Fruit fly (Drosophila melanogaster) whole organism, adult: ENCODE data around the gene Gr85a.
A peak's percentile ranks its signal among the peaks of the same experiment; 100 is the strongest.

ENCODE experiments used
- CG11617 ChIP-seq: fragments of 200-800 bp; sonication (Bioruptor generic); optimal IDR thresholded peaks from 2 replicates; lab custom pipeline; 2017; ENCODE audit warnings: mild to moderate bottlenecking, missing biosample characterization, missing genetic modification reagents, missing genetic modification characterization
- CG12768 ChIP-seq: fragments of 200-800 bp; sonication (Bioruptor generic); optimal IDR thresholded peaks from 2 replicates; lab custom pipeline; 2017; ENCODE audit warnings: missing biosample characterization, missing genetic modification characterization, mild to moderate bottlenecking, moderate library complexity, missing genetic modification reagents
- CG14711 ChIP-seq: fragments of 200-800 bp; sonication (Bioruptor generic); optimal IDR thresholded peaks from 2 replicates; lab custom pipeline; 2018; ENCODE audit warnings: missing biosample characterization, mild to moderate bottlenecking, missing genetic modification characterization, moderate library complexity
- CG1620 ChIP-seq: fragments of 200-800 bp; sonication (Bioruptor generic); optimal IDR thresholded peaks from 2 replicates; lab custom pipeline; 2016; ENCODE audit warnings: missing biosample characterization, missing genetic modification characterization
- CG33017 ChIP-seq: fragments of 200-800 bp; sonication (Bioruptor generic); optimal IDR thresholded peaks from 2 replicates; lab custom pipeline; 2018; ENCODE audit warnings: missing biosample characterization, mild to moderate bottlenecking, missing genetic modification characterization, moderate library complexity
- CG5204 ChIP-seq: fragments of 200-800 bp; sonication (Bioruptor generic); optimal IDR thresholded peaks from 2 replicates; lab custom pipeline; 2016; ENCODE audit warnings: missing biosample characterization, missing genetic modification characterization
- CG7045 ChIP-seq: fragments of 200-800 bp; sonication (Bioruptor generic); optimal IDR thresholded peaks from 2 replicates; lab custom pipeline; 2017; ENCODE audit warnings: missing biosample characterization, mild to moderate bottlenecking, missing genetic modification characterization
- CG7101 ChIP-seq: fragments of 200-800 bp; sonication (Bioruptor generic); optimal IDR thresholded peaks from 2 replicates; lab custom pipeline; 2018; ENCODE audit warnings: missing biosample characterization, mild to moderate bottlenecking, missing genetic modification characterization, moderate library complexity
- Clk ChIP-seq: fragments of 200-800 bp; sonication (Bioruptor generic); optimal IDR thresholded peaks from 2 replicates; lab custom pipeline; 2017; ENCODE audit warnings: missing biosample characterization, missing genetic modification characterization
- Crg-1 ChIP-seq: fragments of 200-800 bp; sonication (Bioruptor generic); optimal IDR thresholded peaks from 2 replicates; lab custom pipeline; 2016; ENCODE audit warnings: missing biosample characterization, missing genetic modification characterization
- Hr96 ChIP-seq: fragments of 200-800 bp; sonication (Bioruptor generic); optimal IDR thresholded peaks from 2 replicates; lab custom pipeline; 2016; ENCODE audit warnings: missing biosample characterization, missing genetic modification characterization
- Mnt ChIP-seq: fragments of 200-800 bp; sonication (Bioruptor generic); optimal IDR thresholded peaks from 2 replicates; lab custom pipeline; 2016; ENCODE audit warnings: missing biosample characterization, mild to moderate bottlenecking, missing genetic modification characterization
- bab1 ChIP-seq: fragments of 200-800 bp; sonication (Bioruptor generic); optimal IDR thresholded peaks from 3 replicates; lab custom pipeline; 2019; ENCODE audit warnings: missing biosample characterization, mild to moderate bottlenecking, missing genetic modification characterization, moderate library complexity
- cic ChIP-seq: fragments of 200-800 bp; sonication (Bioruptor generic); optimal IDR thresholded peaks from 2 replicates; lab custom pipeline; 2017; ENCODE audit warnings: missing biosample characterization, mild to moderate bottlenecking, missing genetic modification characterization, moderate library complexity
- cnc ChIP-seq, 2 experiments: fragments of >200 bp; optimal IDR thresholded peaks; 2 replicates each; lab custom pipeline; 2017
- kay ChIP-seq: fragments of 200-800 bp; sonication (Bioruptor generic); peaks from one replicate; lab custom pipeline; 2016; ENCODE audit warnings: missing biosample characterization, missing genetic modification characterization, borderline replicate concordance
- ovo ChIP-seq: fragments of 200-800 bp; sonication (Bioruptor generic); optimal IDR thresholded peaks from 2 replicates; lab custom pipeline; 2016; ENCODE audit warnings: missing biosample characterization, missing genetic modification characterization
- pad ChIP-seq: fragments of 200-800 bp; sonication (Bioruptor generic); optimal IDR thresholded peaks from 3 replicates; lab custom pipeline; 2017; ENCODE audit warnings: missing biosample characterization, missing genetic modification characterization, mild to moderate bottlenecking, moderate library complexity, missing genetic modification reagents
- tj ChIP-seq: fragments of 200-800 bp; sonication (Bioruptor generic); optimal IDR thresholded peaks from 3 replicates; lab custom pipeline; 2017; ENCODE audit warnings: missing biosample characterization, mild to moderate bottlenecking, missing genetic modification characterization, moderate library complexity
- toe ChIP-seq: fragments of 200-800 bp; sonication (Bioruptor generic); optimal IDR thresholded peaks from 2 replicates; lab custom pipeline; 2016; ENCODE audit warnings: missing biosample characterization, missing genetic modification characterization

The Gr85a gene

DNA sequence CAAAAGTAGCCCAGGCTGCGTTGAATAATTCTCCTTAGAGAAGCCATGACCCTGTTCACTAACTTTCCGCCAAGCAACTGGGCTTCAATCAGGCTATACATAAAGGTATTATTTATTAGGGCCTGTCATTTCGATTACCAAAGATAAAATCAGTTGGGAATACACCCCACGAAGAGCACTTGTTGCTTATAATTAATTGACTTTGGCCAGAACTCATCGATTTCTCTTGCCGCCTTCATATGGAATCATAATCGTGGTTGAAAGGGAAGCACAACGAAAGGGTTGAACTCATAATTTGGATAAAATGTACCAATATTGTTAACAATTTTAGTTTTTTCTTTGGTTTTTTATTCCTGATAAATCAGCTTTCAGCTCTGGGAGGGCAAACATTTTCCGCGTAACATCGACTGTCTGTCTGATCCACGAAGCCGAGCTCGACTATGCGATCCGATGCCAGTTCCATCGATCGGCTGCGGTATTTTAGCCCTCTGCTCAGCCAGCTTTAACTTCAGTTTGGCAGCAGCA, at the start of gene Gr85a, which contains the start of gene Spn85F:
Gene Gr85a, minus strand, starts transcription at position 101 of the 525 bp plus-strand sequence.
Gene Spn85F, plus strand, starts transcription at position 475 of the 525 bp plus-strand sequence.
- no peak for TF ChIP-seq CG12768 (GFP tag; lab: Kevin White, UChicago)
- TF ChIP-seq cnc (optimal IDR thresholded peaks at IDR 0.05; lab: Kevin White, UChicago) = no peak
- TF ChIP-seq pad (GFP tag; lab: Kevin White, UChicago) = no peak
- TF ChIP-seq tj (GFP tag; lab: Kevin White, UChicago) = no peak
- no peak for TF ChIP-seq cic (GFP tag; lab: Kevin White, UChicago)
- TF ChIP-seq kay = no peak
- TF ChIP-seq ovo (GFP tag; lab: Kevin White, UChicago) = no peak
- TF ChIP-seq CG11617 (GFP tag; lab: Kevin White, UChicago) = no peak
- TF ChIP-seq CG7101 = no peak
- no peak for TF ChIP-seq CG14711 (tag; lab: Kevin White, UChicago)
- TF ChIP-seq CG5204 (GFP tag; lab: Kevin White, UChicago) = no peak
- no peak for TF ChIP-seq CG7045 (GFP tag; lab: Kevin White, UChicago)
- no peak for TF ChIP-seq CG33017 (tag; lab: Kevin White, UChicago)
- no peak for TF ChIP-seq Hr96 (GFP tag; lab: Kevin White, UChicago)
- no peak for TF ChIP-seq Mnt
- TF ChIP-seq CG1620 (GFP tag; lab: Kevin White, UChicago) = no peak
- no peak for TF ChIP-seq bab1 (GFP tag; lab: Kevin White, UChicago)
- TF ChIP-seq toe (GFP tag; lab: Kevin White, UChicago) = no peak

- TF ChIP-seq Hr96 (GFP tag; lab: Kevin White, UChicago) (no peak), cic (GFP tag; lab: Kevin White, UChicago) (peak; percentile 9), CG7101 (peak; percentile 29), tj (GFP tag; lab: Kevin White, UChicago) (no peak), bab1 (GFP tag; lab: Kevin White, UChicago) (peak; percentile 68), Clk (GFP tag; lab: Kevin White, UChicago) (no peak), CG14711 (tag; lab: Kevin White, UChicago) (peak; percentile 9), CG7045 (GFP tag; lab: Kevin White, UChicago) (no peak), Crg-1 (no peak), CG11617 (GFP tag; lab: Kevin White, UChicago) (peak; percentile 36), kay (no peak), pad (GFP tag; lab: Kevin White, UChicago) (peak; percentile 21), Mnt (peak; percentile 2), CG33017 (tag; lab: Kevin White, UChicago) (peak; percentile 34), CG12768 (GFP tag; lab: Kevin White, UChicago) (peak; percentile 39), cnc (optimal IDR thresholded peaks at IDR 0.05; lab: Kevin White, UChicago) (no peak), toe (GFP tag; lab: Kevin White, UChicago) (no peak), CG1620 (GFP tag; lab: Kevin White, UChicago) (no peak), ovo (GFP tag; lab: Kevin White, UChicago) (no peak), CG5204 (GFP tag; lab: Kevin White, UChicago) (no peak)
Observed at dm6 chr3R:10045343-10045742, 48.8 kb upstream of the Gr85a start, which contains the start of the genes CG11722 and mtTFB2. TSS of gene CG11722 (minus strand) at chr3R:10045542. TSS of gene mtTFB2 (plus strand) at chr3R:10045574.

- TF ChIP-seq CG11617 (GFP tag; lab: Kevin White, UChicago) (peak; percentile 84), cnc (optimal IDR thresholded peaks at IDR 0.05; lab: Kevin White, UChicago) (no peak), Hr96 (GFP tag; lab: Kevin White, UChicago) (no peak), pad (GFP tag; lab: Kevin White, UChicago) (peak; percentile 67), toe (GFP tag; lab: Kevin White, UChicago) (no peak), CG5204 (GFP tag; lab: Kevin White, UChicago) (no peak), tj (GFP tag; lab: Kevin White, UChicago) (peak; percentile 53), Clk (GFP tag; lab: Kevin White, UChicago) (peak; percentile 52), Crg-1 (peak; percentile 75), CG7045 (GFP tag; lab: Kevin White, UChicago) (peak; percentile 87), CG14711 (tag; lab: Kevin White, UChicago) (peak; percentile 91), cic (GFP tag; lab: Kevin White, UChicago) (peak; percentile 19), CG7101 (peak; percentile 95), ovo (GFP tag; lab: Kevin White, UChicago) (peak; percentile 42), Mnt (peak; percentile 36), CG33017 (tag; lab: Kevin White, UChicago) (peak; percentile 94), CG1620 (GFP tag; lab: Kevin White, UChicago) (peak; percentile 48), bab1 (GFP tag; lab: Kevin White, UChicago) (peak; percentile 76), CG12768 (GFP tag; lab: Kevin White, UChicago) (peak; percentile 75)
Observed at dm6 chr3R:10042664-10043372, 46.2 kb upstream of the Gr85a start, which contains the start of the genes Mical and CG3909. TSS of gene Mical (minus strand) at chr3R:10042895. TSS of gene CG3909 (plus strand) at chr3R:10043270.

- no peak for TF ChIP-seq Hr96 (GFP tag; lab: Kevin White, UChicago)
- TF ChIP-seq Clk (GFP tag; lab: Kevin White, UChicago) = no peak
- TF ChIP-seq CG12768 (GFP tag; lab: Kevin White, UChicago) = no peak
- no peak for TF ChIP-seq CG14711 (tag; lab: Kevin White, UChicago)
- TF ChIP-seq kay = no peak
- no peak for TF ChIP-seq CG33017 (tag; lab: Kevin White, UChicago)
- no peak for TF ChIP-seq CG11617 (GFP tag; lab: Kevin White, UChicago)
- TF ChIP-seq cnc (optimal IDR thresholded peaks at IDR 0.05; lab: Kevin White, UChicago) = no peak
- TF ChIP-seq ovo (GFP tag; lab: Kevin White, UChicago) = no peak
- TF ChIP-seq Crg-1 = no peak
- TF ChIP-seq bab1 (GFP tag; lab: Kevin White, UChicago) = no peak
- no peak for TF ChIP-seq cic (GFP tag; lab: Kevin White, UChicago)
- no peak for TF ChIP-seq pad (GFP tag; lab: Kevin White, UChicago)
- no peak for TF ChIP-seq CG5204 (GFP tag; lab: Kevin White, UChicago)
- no peak for TF ChIP-seq toe (GFP tag; lab: Kevin White, UChicago)
- no peak for TF ChIP-seq tj (GFP tag; lab: Kevin White, UChicago)
- no peak for TF ChIP-seq CG7045 (GFP tag; lab: Kevin White, UChicago)
- no peak for TF ChIP-seq CG1620 (GFP tag; lab: Kevin White, UChicago)
Observed at dm6 chr3R:10042024-10042663, 45.6 kb upstream of the Gr85a start.
